Fruit fly (Drosophila melanogaster): ENCODE measurements around the gene CG2691.

dm6 chrX:13651170-13651569 is 27.0 kb upstream of the CG2691 start:
- TF ChIP-seq OdsH (GFP tag; optimal IDR thresholded peaks at IDR 0.05), result no peak
- TF ChIP-seq Hr78 (GFP tag; optimal IDR thresholded peaks at IDR 0.05), result no peak
